Fruit fly (Drosophila melanogaster): Measurements from ENCODE around the gene Qtzl.

Qtzl gene

dm6 chr2L:12026458-12027431 lies 31.2 kb downstream of the Qtzl start (continued):
- peak; percentile 24; the same call in 1 of the 2 replicates for TF ChIP-seq CG6272 (GFP tag; IDR thresholded peaks at IDR 0.05)
- peak; percentile 11 for TF ChIP-seq tx (GFP tag; optimal IDR thresholded peaks at IDR 0.05)
- TF ChIP-seq CG8388 (GFP tag; optimal IDR thresholded peaks at IDR 0.05): peak; percentile 46
- TF ChIP-seq Scr (GFP tag; IDR thresholded peaks at IDR 0.05; ENCODE audit: partially characterized antibody): no peak
- TF ChIP-seq CG7556 (GFP tag; optimal IDR thresholded peaks at IDR 0.05): peak; percentile 88
- TF ChIP-seq Optix (GFP tag; IDR thresholded peaks at IDR 0.05): peak; percentile 32; the same call in 1 of the 3 replicates
- TF ChIP-seq mld (GFP tag; IDR thresholded peaks at IDR 0.05; ENCODE audit: partially characterized antibody): no peak
- no peak for TF ChIP-seq ash1 (GFP tag; optimal IDR thresholded peaks at IDR 0.05)
- peak; percentile 22 for TF ChIP-seq CG9609 (GFP tag; optimal IDR thresholded peaks at IDR 0.05)
- no peak for TF ChIP-seq pb (GFP tag; optimal IDR thresholded peaks at IDR 0.05)
- TF ChIP-seq Lpt (GFP tag; optimal IDR thresholded peaks at IDR 0.05): no peak
- peak; percentile 62 for TF ChIP-seq lmd (GFP tag; IDR thresholded peaks at IDR 0.05)
- no peak for TF ChIP-seq gt (GFP tag; IDR thresholded peaks at IDR 0.05)
- no peak for TF ChIP-seq crc (GFP tag; optimal IDR thresholded peaks at IDR 0.05)
- TF ChIP-seq CG6175 (GFP tag; IDR thresholded peaks at IDR 0.05): peak; percentile 42; the same call in 1 of the 3 replicates
- TF ChIP-seq CG3838 (GFP tag; optimal IDR thresholded peaks at IDR 0.05): no peak
- TF ChIP-seq B-H1 (GFP tag; IDR thresholded peaks at IDR 0.05): peak; percentile 20; the same call in 1 of the 3 replicates
- TF ChIP-seq Dp (GFP tag; optimal IDR thresholded peaks at IDR 0.05): peak; percentile 3
- TF ChIP-seq CG11560 (tag; IDR thresholded peaks at IDR 0.05): no peak
- peak; percentile 62 for TF ChIP-seq CG4360 (GFP tag; IDR thresholded peaks at IDR 0.05)
- peak; percentile 47; the same call in 1 of the 2 replicates for TF ChIP-seq E2f1 (GFP tag; IDR thresholded peaks at IDR 0.05)
- peak; percentile 79 for TF ChIP-seq CG18262 (tag; optimal IDR thresholded peaks at IDR 0.05)
- TF ChIP-seq E2f2 (GFP tag; IDR thresholded peaks at IDR 0.05): peak; percentile 36
- TF ChIP-seq CG16813 (GFP tag; IDR thresholded peaks at IDR 0.05; ENCODE audit: partially characterized antibody): no peak
- TF ChIP-seq knrl (GFP tag; IDR thresholded peaks at IDR 0.05; ENCODE audit: partially characterized antibody): no peak
- TF ChIP-seq CG9727 (GFP tag; optimal IDR thresholded peaks at IDR 0.05): peak; percentile 77
- no peak for TF ChIP-seq h (optimal IDR thresholded peaks at IDR 0.05)
- peak; percentile 7 for TF ChIP-seq Dek (tag; optimal IDR thresholded peaks at IDR 0.05)
- peak; percentile 31 for TF ChIP-seq trh (GFP tag; optimal IDR thresholded peaks at IDR 0.05)
- TF ChIP-seq insv (GFP tag; optimal IDR thresholded peaks at IDR 0.05): no peak
- no peak for TF ChIP-seq Mad (GFP tag; optimal IDR thresholded peaks at IDR 0.05)
- TF ChIP-seq Doc3 (GFP tag; IDR thresholded peaks at IDR 0.05; ENCODE audit: partially characterized antibody): 0 out of 3 replicates have a peak, but pooled peaks have one; percentile 21
- TF ChIP-seq Bteb2 (GFP tag; optimal IDR thresholded peaks at IDR 0.05): peak; percentile 10
- TF ChIP-seq grau (tag; optimal IDR thresholded peaks at IDR 0.05): peak; percentile 70
- peak; percentile 30 for TF ChIP-seq Usf (GFP tag; optimal IDR thresholded peaks at IDR 0.05)
- no peak for TF ChIP-seq CG1832 (GFP tag; optimal IDR thresholded peaks at IDR 0.05)
- peak; percentile 13; the same call in 1 of the 2 replicates for TF ChIP-seq dati (GFP tag; IDR thresholded peaks at IDR 0.05)
- TF ChIP-seq CG17359 (tag; optimal IDR thresholded peaks at IDR 0.05): peak; percentile 30
- no peak for TF ChIP-seq CG4707 (GFP tag; optimal IDR thresholded peaks at IDR 0.05)
- TF ChIP-seq CG8944 (GFP tag; optimal IDR thresholded peaks at IDR 0.05): peak; percentile 37
- peak; percentile 20 for TF ChIP-seq kah (GFP tag; optimal IDR thresholded peaks at IDR 0.05)
- peak; percentile 48 for TF ChIP-seq dmrt99B (tag; optimal IDR thresholded peaks at IDR 0.05)
- no peak for TF ChIP-seq Hr39 (optimal IDR thresholded peaks at IDR 0.05)
- peak; percentile 11 for TF ChIP-seq sug (tag; optimal IDR thresholded peaks at IDR 0.05)
- no peak for TF ChIP-seq CG33557 (GFP tag; optimal IDR thresholded peaks at IDR 0.05)
- peak; percentile 42 for TF ChIP-seq CG3407 (GFP tag; optimal IDR thresholded peaks at IDR 0.05)
- no peak for TF ChIP-seq Kr (GFP tag; optimal IDR thresholded peaks at IDR 0.05)
- TF ChIP-seq jing (GFP tag; optimal IDR thresholded peaks at IDR 0.05): no peak
- TF ChIP-seq H2.0 (GFP tag; IDR thresholded peaks at IDR 0.05): peak; percentile 52

Measured in whole organism, embryonic.